Fruit fly (Drosophila melanogaster) whole organism, embryonic: ENCODE measurements around the gene Prx3.

Experiments
- Ada2b ChIP-seq: fragments of 200-800 bp; sonication (Bioruptor generic); IDR thresholded peaks from 2 replicates; pipeline ENCODE4 v1.3.6; 2022; ENCODE audit warnings: missing biosample characterization, missing genetic modification characterization
- CG10209 ChIP-seq: fragments of 200-800 bp; sonication (Bioruptor generic); optimal IDR thresholded peaks from 3 replicates; lab custom pipeline; 2017; ENCODE audit warnings: missing biosample characterization, mild to moderate bottlenecking, missing genetic modification characterization, missing genetic modification reagents
- CG10431 ChIP-seq: fragments of 200-800 bp; sonication (Bioruptor generic); optimal IDR thresholded peaks from 3 replicates; lab custom pipeline; 2018; ENCODE audit warnings: missing biosample characterization, mild to moderate bottlenecking, missing genetic modification characterization
- CG11504 ChIP-seq: fragments of 200-800 bp; sonication (Bioruptor generic); optimal IDR thresholded peaks from 3 replicates; lab custom pipeline; 2019; ENCODE audit warnings: missing biosample characterization, mild to moderate bottlenecking, missing genetic modification characterization, moderate library complexity
- CG11723 ChIP-seq: fragments of 200-800 bp; sonication (Bioruptor generic); optimal IDR thresholded peaks from 2 replicates; lab custom pipeline; 2017; ENCODE audit warnings: missing biosample characterization, mild to moderate bottlenecking, missing genetic modification characterization
- CG13624 ChIP-seq: fragments of 200-800 bp; sonication (Bioruptor generic); optimal IDR thresholded peaks from 2 replicates; lab custom pipeline; 2016; ENCODE audit warnings: missing biosample characterization, missing genetic modification characterization
- CG14014 ChIP-seq: fragments of 200-800 bp; sonication (Bioruptor generic); IDR thresholded peaks from 2 replicates; pipeline ENCODE4 v1.3.6; 2022; ENCODE audit warnings: missing biosample characterization, missing genetic modification characterization
- CG14965 ChIP-seq: fragments of 200-800 bp; sonication (Bioruptor generic); optimal IDR thresholded peaks from 2 replicates; lab custom pipeline; 2016; ENCODE audit warnings: missing biosample characterization, missing genetic modification characterization, borderline replicate concordance
- CG15514 ChIP-seq: fragments of 200-800 bp; sonication (Bioruptor generic); optimal IDR thresholded peaks from 3 replicates; lab custom pipeline; 2017; ENCODE audit warnings: missing biosample characterization, missing genetic modification characterization, mild to moderate bottlenecking, moderate library complexity, missing genetic modification reagents
- CG15696 ChIP-seq: fragments of 200-800 bp; sonication (Bioruptor generic); optimal IDR thresholded peaks from 2 replicates; lab custom pipeline; 2019; ENCODE audit warnings: missing biosample characterization, mild to moderate bottlenecking, missing genetic modification characterization, moderate library complexity
- CG18476 ChIP-seq: fragments of 200-800 bp; sonication (Bioruptor generic); optimal IDR thresholded peaks from 2 replicates; lab custom pipeline; 2016; ENCODE audit warnings: missing biosample characterization, mild to moderate bottlenecking, missing genetic modification characterization
- CG2712 ChIP-seq: fragments of 200-800 bp; optimal IDR thresholded peaks from 3 replicates; lab custom pipeline; 2019; ENCODE audit warnings: missing biosample characterization, mild to moderate bottlenecking, missing genetic modification characterization, moderate library complexity
- CG30403 ChIP-seq: fragments of 200-800 bp; sonication (Bioruptor generic); optimal IDR thresholded peaks from 3 replicates; lab custom pipeline; 2016; ENCODE audit warnings: missing biosample characterization, missing genetic modification characterization
- CG32767 ChIP-seq: fragments of 200-800 bp; sonication (Bioruptor generic); IDR thresholded peaks from 2 replicates; pipeline ENCODE4 v1.3.6; 2022; ENCODE audit warnings: missing biosample characterization, missing genetic modification characterization
- CG34422 ChIP-seq: fragments of 200-800 bp; sonication (Bioruptor generic); IDR thresholded peaks from 3 replicates; pipeline ENCODE4 v1.3.6; 2022; ENCODE audit warnings: missing biosample characterization, missing genetic modification characterization
- CG3847 ChIP-seq: fragments of 200-800 bp; sonication (Bioruptor generic); IDR thresholded peaks from 2 replicates; pipeline ENCODE4 v1.3.6; 2022; ENCODE audit warnings: missing biosample characterization, missing genetic modification characterization
- CG4328 ChIP-seq: fragments of 200-800 bp; sonication (Bioruptor generic); optimal IDR thresholded peaks from 3 replicates; lab custom pipeline; 2017; ENCODE audit warnings: missing biosample characterization, missing genetic modification reagents, missing genetic modification characterization
- CG9215 ChIP-seq: fragments of 200-800 bp; sonication (Bioruptor generic); IDR thresholded peaks from 2 replicates; pipeline ENCODE4 v1.3.6; 2022; ENCODE audit warnings: missing biosample characterization, missing genetic modification characterization
- CG9727 ChIP-seq: fragments of 200-800 bp; sonication (Bioruptor generic); optimal IDR thresholded peaks from 3 replicates; lab custom pipeline; 2017; ENCODE audit warnings: missing biosample characterization, mild to moderate bottlenecking, missing genetic modification characterization
- D19A ChIP-seq: fragments of 200-800 bp; optimal IDR thresholded peaks from 3 replicates; lab custom pipeline; 2019; ENCODE audit warnings: missing biosample characterization, mild to moderate bottlenecking, missing genetic modification characterization, moderate library complexity
- Dbx ChIP-seq: fragments of 200-800 bp; sonication (Bioruptor generic); IDR thresholded peaks from 3 replicates; pipeline ENCODE4 v1.3.6; 2022; ENCODE audit warnings: missing biosample characterization, missing genetic modification characterization
- Deaf1 ChIP-seq: fragments of 200-800 bp; optimal IDR thresholded peaks from 3 replicates; lab custom pipeline; 2019; ENCODE audit warnings: missing biosample characterization, mild to moderate bottlenecking, missing genetic modification characterization, moderate library complexity
- Dek ChIP-seq: fragments of 200-800 bp; sonication (Bioruptor generic); optimal IDR thresholded peaks from 3 replicates; lab custom pipeline; 2019; ENCODE audit warnings: missing biosample characterization, mild to moderate bottlenecking, missing genetic modification characterization, moderate library complexity
- Doc2 ChIP-seq: fragments of 200-800 bp; sonication (Bioruptor generic); IDR thresholded peaks from 2 replicates; pipeline ENCODE4 v1.3.6; 2022; ENCODE audit warnings: missing biosample characterization, missing genetic modification characterization
- Ets97D ChIP-seq: fragments of 200-800 bp; sonication (Bioruptor generic); optimal IDR thresholded peaks from 3 replicates; lab custom pipeline; 2016; ENCODE audit warnings: missing biosample characterization, missing genetic modification characterization
- Fer2 ChIP-seq: fragments of 200-800 bp; sonication (Bioruptor generic); optimal IDR thresholded peaks from 2 replicates; lab custom pipeline; 2018; ENCODE audit warnings: missing biosample characterization, mild to moderate bottlenecking, missing genetic modification characterization, moderate library complexity
- Fer3 ChIP-seq: fragments of 200-800 bp; sonication (Bioruptor generic); optimal IDR thresholded peaks from 2 replicates; lab custom pipeline; 2018; ENCODE audit warnings: missing biosample characterization, mild to moderate bottlenecking, missing genetic modification characterization, moderate library complexity
- HLHmδ ChIP-seq: fragments of 200-800 bp; sonication (Bioruptor generic); optimal IDR thresholded peaks from 2 replicates; lab custom pipeline; 2018; ENCODE audit warnings: missing biosample characterization, mild to moderate bottlenecking, missing genetic modification characterization, moderate library complexity
- Hmr ChIP-seq: fragments of 200-800 bp; sonication (Bioruptor generic); optimal IDR thresholded peaks from 3 replicates; lab custom pipeline; 2017; ENCODE audit warnings: mild to moderate bottlenecking, missing biosample characterization, missing genetic modification reagents, missing genetic modification characterization
- Lim3 ChIP-seq: fragments of 200-800 bp; sonication (Bioruptor generic); IDR thresholded peaks from 2 replicates; pipeline ENCODE4 v1.3.6; 2022; ENCODE audit warnings: missing biosample characterization, missing genetic modification characterization
- Med ChIP-seq: fragments of 200-800 bp; sonication (Bioruptor generic); peaks from one replicate; lab custom pipeline; 2016; ENCODE audit warnings: missing biosample characterization, missing genetic modification characterization, mild to moderate bottlenecking, inconsistent platforms, moderate library complexity
- Oaz ChIP-seq: fragments of 200-800 bp; sonication (Bioruptor generic); IDR thresholded peaks from 2 replicates; pipeline ENCODE4 v1.3.6; 2022; ENCODE audit warnings: missing biosample characterization, missing genetic modification characterization
- Ptx1 ChIP-seq: fragments of 200-800 bp; sonication (Bioruptor generic); IDR thresholded peaks from 2 replicates; pipeline ENCODE4 v1.3.6; 2022; ENCODE audit warnings: missing biosample characterization, missing genetic modification characterization
- Scr ChIP-seq: fragments of 200-800 bp; sonication (Bioruptor generic); IDR thresholded peaks from 2 replicates; pipeline ENCODE4 v1.3.6; 2022; ENCODE audit warnings: missing biosample characterization, missing genetic modification characterization; ENCODE audit not compliant: partially characterized antibody
- Six4 ChIP-seq: fragments of 200-800 bp; sonication (Bioruptor generic); optimal IDR thresholded peaks from 2 replicates; lab custom pipeline; 2016; ENCODE audit warnings: missing biosample characterization, missing genetic modification characterization
- Taf1 ChIP-seq: fragments of 200-800 bp; sonication (Bioruptor generic); IDR thresholded peaks from 2 replicates; pipeline ENCODE4 v1.3.6; 2022; ENCODE audit warnings: missing biosample characterization, missing genetic modification characterization
- Xbp1 ChIP-seq: fragments of 200-800 bp; sonication (Bioruptor generic); optimal IDR thresholded peaks from 3 replicates; lab custom pipeline; 2016; ENCODE audit warnings: missing biosample characterization, mild to moderate bottlenecking, missing genetic modification characterization
- bab2 ChIP-seq: fragments of 200-800 bp; sonication (Bioruptor generic); optimal IDR thresholded peaks from 2 replicates; lab custom pipeline; 2016; ENCODE audit warnings: missing biosample characterization, missing genetic modification characterization
- ci ChIP-seq: fragments of 200-800 bp; sonication (Bioruptor generic); IDR thresholded peaks from 3 replicates; pipeline ENCODE4 v1.3.6; 2022; ENCODE audit warnings: missing biosample characterization, missing genetic modification characterization
- dmrt99B ChIP-seq: fragments of 200-800 bp; sonication (Bioruptor generic); optimal IDR thresholded peaks from 2 replicates; lab custom pipeline; 2018; ENCODE audit warnings: missing biosample characterization, mild to moderate bottlenecking, missing genetic modification characterization, moderate library complexity
- dpn ChIP-seq, 2 experiments: fragments of 200-800 bp; sonication (Bioruptor generic); optimal IDR thresholded peaks; 3 replicates each; lab custom pipeline; 2016; ENCODE audit warnings: missing biosample characterization in 2 of 2, missing genetic modification characterization in 2 of 2
- eve ChIP-seq, 2 experiments: fragments of >200 bp; optimal IDR thresholded peaks; 2 replicates each; lab custom pipeline; 2017; ENCODE audit warnings: missing biosample characterization in 2 of 2, missing genetic modification characterization in 2 of 2
- gcm2 ChIP-seq: fragments of 200-800 bp; sonication (Bioruptor generic); optimal IDR thresholded peaks from 2 replicates; lab custom pipeline; 2016; ENCODE audit warnings: missing biosample characterization, missing genetic modification characterization
- grau ChIP-seq: fragments of 200-800 bp; optimal IDR thresholded peaks from 3 replicates; lab custom pipeline; 2019; ENCODE audit warnings: missing biosample characterization, mild to moderate bottlenecking, missing genetic modification characterization, moderate library complexity
- ind ChIP-seq: fragments of 200-800 bp; sonication (Bioruptor generic); optimal IDR thresholded peaks from 3 replicates; lab custom pipeline; 2016; ENCODE audit warnings: missing biosample characterization, missing genetic modification characterization
- kay ChIP-seq: fragments of 200-800 bp; sonication (Bioruptor generic); optimal IDR thresholded peaks from 2 replicates; lab custom pipeline; 2016; ENCODE audit warnings: missing biosample characterization, missing genetic modification characterization
- maf-S ChIP-seq: fragments of 200-800 bp; sonication (Bioruptor generic); optimal IDR thresholded peaks from 2 replicates; lab custom pipeline; 2016; ENCODE audit warnings: missing biosample characterization, missing genetic modification characterization
- rib ChIP-seq: fragments of 200-800 bp; sonication (Bioruptor generic); IDR thresholded peaks from 2 replicates; pipeline ENCODE4 v1.3.6; 2022; ENCODE audit warnings: missing biosample characterization, missing genetic modification characterization
- row ChIP-seq: fragments of 200-800 bp; sonication (Bioruptor generic); IDR thresholded peaks from 3 replicates; pipeline ENCODE4 v1.3.6; 2022; ENCODE audit warnings: missing biosample characterization, missing genetic modification characterization
- sim ChIP-seq: fragments of 200-800 bp; sonication (Bioruptor generic); IDR thresholded peaks from 2 replicates; pipeline ENCODE4 v1.3.6; 2022; ENCODE audit warnings: missing biosample characterization, missing genetic modification characterization
- yki ChIP-seq: fragments of >200 bp; optimal IDR thresholded peaks from 3 replicates; lab custom pipeline; 2018

The Prx3 gene

DNA sequence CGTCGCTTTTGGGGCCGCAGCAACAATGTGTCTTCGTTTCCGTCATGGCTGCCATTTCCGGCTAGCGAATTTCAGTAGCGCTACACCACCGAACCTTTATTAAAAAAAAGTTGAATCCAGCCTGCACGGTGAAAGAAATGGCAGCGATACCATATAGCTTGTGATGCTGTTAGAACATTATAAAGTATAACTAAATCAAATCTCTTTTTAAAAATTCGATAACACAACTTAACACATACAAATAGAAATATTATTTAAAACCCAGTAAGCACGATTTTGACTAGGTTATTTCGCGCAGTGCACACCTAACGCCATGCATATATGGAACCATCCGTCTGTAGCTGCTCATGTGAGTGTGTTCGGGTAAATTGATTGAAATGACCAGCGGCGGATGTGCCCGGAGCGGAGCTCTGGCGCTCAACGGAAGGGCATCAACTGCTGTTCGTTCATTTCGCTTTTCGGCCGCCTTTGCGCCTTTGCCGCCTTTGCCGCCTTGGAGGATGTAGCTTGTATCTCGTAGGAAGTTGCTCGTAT lies 20.2 kb downstream of the Prx3 start (continued):
- TF ChIP-seq Med (GFP tag; lab: Kevin White, UChicago) (peak; percentile 89), bab2 (peak; percentile 3), Six4 (GFP tag; lab: Kevin White, UChicago) (no peak), CG14965 (no peak), Fer2 (tag; lab: Kevin White, UChicago) (peak; percentile 19), HLHmδ (GFP tag; lab: Kevin White, UChicago) (no peak), CG15514 (GFP tag; lab: Kevin White, UChicago) (peak; percentile 55), grau (tag; lab: Kevin White, UChicago) (peak; percentile 60), ind (GFP tag; lab: Kevin White, UChicago) (peak; percentile 45), CG9215 (GFP tag; lab: Robert Waterston, UW) (peak; percentile 29; the same call in 1 of the 2 replicates), Deaf1 (tag; lab: Kevin White, UChicago) (peak; percentile 49), CG34422 (GFP tag; lab: Robert Waterston, UW) (no peak), Scr (GFP tag; lab: Robert Waterston, UW) (no peak), Ada2b (GFP tag; lab: Robert Waterston, UW) (peak; percentile 32; the same call in 1 of the 2 replicates), Hmr (GFP tag; lab: Kevin White, UChicago) (peak; percentile 82), CG32767 (no peak), CG10209 (GFP tag; lab: Kevin White, UChicago) (peak; percentile 24), dpn (GFP tag; optimal IDR thresholded peaks at IDR 0.05; lab: Kevin White, UChicago) (peak in 1 of 2 experiments; percentile 19), CG30403 (GFP tag; lab: Kevin White, UChicago) (peak; percentile 24), row (GFP tag; lab: Robert Waterston, UW) (peak; percentile 73), Ets97D (GFP tag; lab: Kevin White, UChicago) (peak; percentile 12), Dek (tag; lab: Kevin White, UChicago) (peak; percentile 45), dmrt99B (peak; percentile 47), Xbp1 (GFP tag; lab: Kevin White, UChicago) (peak; percentile 27), CG13624 (GFP tag; lab: Kevin White, UChicago) (no peak), Dbx (GFP tag; lab: Robert Waterston, UW) (peak; percentile 60; the same call in 2 of the 3 replicates), CG11723 (no peak), CG11504 (tag; lab: Kevin White, UChicago) (peak; percentile 61), Lim3 (GFP tag; lab: Robert Waterston, UW) (no peak), kay (GFP tag; lab: Kevin White, UChicago) (no peak), rib (no peak), CG10431 (GFP tag; lab: Kevin White, UChicago) (no peak), CG9727 (GFP tag; lab: Kevin White, UChicago) (peak; percentile 35), CG3847 (GFP tag; lab: Robert Waterston, UW) (peak; percentile 48; the same call in 1 of the 2 replicates), D19A (tag; lab: Kevin White, UChicago) (peak; percentile 2), Doc2 (GFP tag; lab: Robert Waterston, UW) (no peak), Oaz (GFP tag; lab: Robert Waterston, UW) (no peak), yki (lab: Kevin White, UChicago) (no peak), Taf1 (GFP tag; lab: Robert Waterston, UW) (no peak), CG4328 (GFP tag; lab: Kevin White, UChicago) (no peak), sim (GFP tag; lab: Robert Waterston, UW) (no peak), Ptx1 (GFP tag; lab: Robert Waterston, UW) (peak; percentile 51), CG2712 (tag; lab: Kevin White, UChicago) (no peak), CG15696 (tag; lab: Kevin White, UChicago) (no peak), Fer3 (tag; lab: Kevin White, UChicago) (peak; percentile 55), CG14014 (peak; percentile 31; the same call in 1 of the 2 replicates), eve (GFP tag; optimal IDR thresholded peaks at IDR 0.05; lab: Kevin White, UChicago) (no peak), gcm2 (no peak), CG18476 (GFP tag; lab: Kevin White, UChicago) (no peak), ci (no peak), maf-S (GFP tag; lab: Kevin White, UChicago) (peak; percentile 30)
